Worm (Caenorhabditis elegans) whole organism, L4 larva: Measurements from ENCODE around the gene T01D3.6.

ENCODE experiments used
- Y105C5A.15 ChIP-seq: fragments of 200-800 bp; sonication (Bioruptor generic); IDR thresholded peaks from 2 replicates; pipeline ENCODE4 v1.3.6; 2022; ENCODE audit warnings: missing genetic modification characterization, missing compliant biosample characterization
- egl-27 ChIP-seq: sonication (generic microtip); optimal IDR thresholded peaks from 3 replicates; lab custom pipeline; 2017; ENCODE audit warnings: missing biosample characterization, missing genetic modification reagents, missing genetic modification characterization
- fkh-10 ChIP-seq: fragments of 150-350 bp; optimal IDR thresholded peaks from 2 replicates; lab custom pipeline; 2014; ENCODE audit warnings: missing biosample characterization, missing genetic modification reagents, missing genetic modification characterization
- fos-1 ChIP-seq: fragments of 150-350 bp; optimal IDR thresholded peaks from 2 replicates; lab custom pipeline; 2014; ENCODE audit warnings: missing biosample characterization, missing genetic modification characterization
- lin-1 ChIP-seq: fragments of 200-800 bp; sonication (Bioruptor generic); IDR thresholded peaks from 2 replicates; pipeline ENCODE4 v1.3.6; 2022; ENCODE audit warnings: missing genetic modification reagents, missing genetic modification characterization, missing compliant biosample characterization
- madf-5 ChIP-seq, 2 experiments: fragments of 200-800 bp; sonication (Bioruptor generic); IDR thresholded peaks; 2 replicates each; pipeline ENCODE4 v1.3.6; 2022; ENCODE audit warnings: missing compliant biosample characterization in 2 of 2, missing genetic modification characterization in 2 of 2
- nhr-77 ChIP-seq: fragments of 150-350 bp; optimal IDR thresholded peaks from 2 replicates; lab custom pipeline; 2014; ENCODE audit warnings: missing biosample characterization, missing genetic modification characterization
- spr-1 ChIP-seq: sonication (generic microtip); optimal IDR thresholded peaks from 2 replicates; lab custom pipeline; 2016; ENCODE audit warnings: mild to moderate bottlenecking, missing genetic modification characterization, missing compliant biosample characterization

DNA sequence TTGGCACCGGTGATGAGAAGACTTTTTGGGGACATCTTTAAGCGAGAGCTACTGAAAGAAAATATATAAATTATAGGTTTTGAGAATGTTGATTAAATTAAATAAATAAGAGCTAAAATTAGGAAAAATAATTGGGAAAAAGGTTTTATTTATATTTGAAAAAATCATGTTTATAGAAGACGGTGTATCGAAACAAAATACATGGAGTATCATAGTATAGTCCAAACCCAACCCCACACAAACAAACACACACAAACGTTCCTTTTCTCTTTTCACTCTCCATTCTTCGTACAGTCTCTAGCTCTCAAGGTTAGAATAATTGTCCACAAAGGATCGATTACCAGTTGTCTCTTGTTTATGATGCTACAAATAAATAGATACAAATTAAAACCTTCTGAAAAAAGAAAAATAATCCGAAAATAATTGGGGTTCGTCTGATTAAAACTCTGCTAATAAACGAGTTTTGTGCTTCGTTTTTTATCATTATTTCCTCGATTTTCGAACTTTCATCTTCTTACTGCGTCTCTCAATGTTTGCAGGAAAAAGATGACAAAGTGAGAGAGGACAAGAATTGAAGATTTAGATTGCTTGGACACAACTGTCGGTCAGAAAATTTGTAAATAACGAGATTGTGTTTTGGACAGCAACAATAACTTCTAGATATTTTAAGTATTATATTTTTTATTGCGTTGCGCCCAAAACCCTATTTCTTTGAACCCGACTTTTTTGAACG is 39.9 kb downstream of the T01D3.6 start, which contains the start of gene F20G2.2:
- TF ChIP-seq nhr-77 (tag; lab: Kevin White, UChicago): no peak
- TF ChIP-seq fkh-10 (GFP tag; lab: Kevin White, UChicago): no peak
- TF ChIP-seq lin-1 (GFP tag; lab: Robert Waterston, UW): no peak
- TF ChIP-seq fos-1 (tag; lab: Kevin White, UChicago): no peak
- no peak for TF ChIP-seq Y105C5A.15 (GFP tag; lab: Robert Waterston, UW)
- no peak for TF ChIP-seq spr-1
- no peak for TF ChIP-seq egl-27 (tag; lab: Kevin White, UChicago)
- no peak for TF ChIP-seq madf-5 (GFP tag; IDR thresholded peaks at IDR 0.05; lab: Robert Waterston, UW)
